Worm (Caenorhabditis elegans) whole organism, early embryonic: ENCODE data around the gene F34D10.4.
A peak's percentile ranks its signal among the peaks of the same experiment; 100 is the strongest.

Experiments
- B0310.2 ChIP-seq: sonication (generic microtip); optimal IDR thresholded peaks from 2 replicates; lab custom pipeline; 2016; ENCODE audit warnings: mild to moderate bottlenecking, missing genetic modification characterization, missing compliant biosample characterization
- F13C5.2 ChIP-seq: sonication (generic microtip); optimal IDR thresholded peaks from 2 replicates; lab custom pipeline; 2017; ENCODE audit warnings: mild to moderate bottlenecking, missing genetic modification characterization, inconsistent platforms, missing compliant biosample characterization
- aly-1 ChIP-seq: sonication (generic microtip); optimal IDR thresholded peaks from 2 replicates; lab custom pipeline; 2016; ENCODE audit warnings: missing genetic modification characterization, missing compliant biosample characterization
- ama-1 ChIP-seq: fragments of 150-350 bp; optimal IDR thresholded peaks from 2 replicates; lab custom pipeline; 2014
- ceh-13 ChIP-seq: fragments of 200-800 bp; sonication (Bioruptor generic); optimal IDR thresholded peaks from 2 replicates; lab custom pipeline; 2018; ENCODE audit warnings: mild to moderate bottlenecking, missing genetic modification characterization, missing compliant biosample characterization
- ceh-36 ChIP-seq: sonication (generic microtip); optimal IDR thresholded peaks from 2 replicates; lab custom pipeline; 2016; ENCODE audit warnings: missing genetic modification characterization, inconsistent platforms, missing compliant biosample characterization
- flt-1 ChIP-seq: fragments of 200-800 bp; sonication (Bioruptor generic); IDR thresholded peaks from 2 replicates; pipeline ENCODE4 v1.3.6; 2022; ENCODE audit warnings: missing genetic modification characterization, missing compliant biosample characterization
- hmbx-1 ChIP-seq: sonication (generic microtip); optimal IDR thresholded peaks from 2 replicates; lab custom pipeline; 2016; ENCODE audit warnings: mild to moderate bottlenecking, missing genetic modification characterization, missing compliant biosample characterization
- hmg-4 ChIP-seq: fragments of 200-800 bp; sonication (Bioruptor generic); optimal IDR thresholded peaks from 2 replicates; lab custom pipeline; 2018; ENCODE audit warnings: mild to moderate bottlenecking, missing genetic modification characterization, missing compliant biosample characterization
- hnd-1 ChIP-seq: sonication (generic microtip); optimal IDR thresholded peaks from 2 replicates; lab custom pipeline; 2016; ENCODE audit warnings: missing genetic modification characterization, missing compliant biosample characterization
- pes-1 ChIP-seq: fragments of 200-800 bp; sonication (Bioruptor generic); IDR thresholded peaks from 2 replicates; pipeline ENCODE4 v1.3.6; 2022; ENCODE audit warnings: missing genetic modification reagents, missing genetic modification characterization, missing compliant biosample characterization
- scrt-1 ChIP-seq: fragments of 200-800 bp; sonication (Bioruptor generic); IDR thresholded peaks from 2 replicates; pipeline ENCODE4 v1.3.6; 2022; ENCODE audit warnings: missing genetic modification characterization, missing compliant biosample characterization
- sea-1 ChIP-seq: fragments of 200-800 bp; sonication (Bioruptor generic); conservative IDR thresholded peaks from 2 replicates; pipeline ENCODE4 v1.3.6; 2022; ENCODE audit warnings: missing genetic modification characterization, missing compliant biosample characterization
- tbx-11 ChIP-seq: fragments of 200-800 bp; sonication (Bioruptor generic); IDR thresholded peaks from 2 replicates; pipeline ENCODE4 v1.3.6; 2022; ENCODE audit warnings: missing genetic modification characterization, missing compliant biosample characterization
- tbx-37 ChIP-seq: fragments of 200-800 bp; sonication (Bioruptor generic); conservative IDR thresholded peaks from 2 replicates; pipeline ENCODE4 v1.3.6; 2022; ENCODE audit warnings: missing genetic modification reagents, missing genetic modification characterization, missing compliant biosample characterization
- tra-4 ChIP-seq: sonication (generic microtip); optimal IDR thresholded peaks from 2 replicates; lab custom pipeline; 2017; ENCODE audit warnings: missing genetic modification characterization, missing compliant biosample characterization

The F34D10.4 gene

DNA sequence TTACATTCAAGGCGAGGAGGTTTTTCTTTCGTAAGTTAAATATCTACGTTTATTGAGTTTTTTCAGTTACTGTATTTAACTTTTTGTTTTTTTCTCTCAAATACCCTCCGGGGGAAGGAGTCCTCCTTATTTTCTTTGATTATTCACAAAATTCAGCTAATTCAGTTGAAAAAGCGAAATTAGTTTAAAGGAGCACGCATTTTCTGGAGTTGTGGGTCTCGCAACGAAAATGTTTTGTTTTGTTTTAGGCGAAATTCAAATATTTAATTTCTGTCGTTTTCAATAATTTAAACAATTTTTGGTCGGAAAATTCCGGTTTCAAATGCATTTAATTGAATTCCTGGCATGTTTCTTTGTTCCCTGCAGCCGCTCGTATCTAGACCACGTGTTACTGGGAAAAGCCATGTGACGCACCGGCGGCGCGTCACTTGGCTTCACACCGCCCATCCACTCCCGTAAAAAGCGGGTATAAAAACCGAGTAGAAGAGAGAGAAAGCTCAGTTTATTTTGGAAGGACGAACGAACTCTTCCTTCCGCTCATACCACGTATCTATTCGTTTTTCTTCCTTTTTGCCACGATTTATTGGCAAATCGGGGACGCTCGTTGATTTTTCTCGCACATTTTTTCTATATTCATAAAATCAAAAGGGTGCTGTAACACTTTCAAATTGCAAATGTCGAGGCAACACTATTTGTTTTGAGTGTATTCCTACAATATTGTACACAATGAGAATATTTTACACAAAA lies 720 bp upstream of the F34D10.4 start:
- TF ChIP-seq scrt-1 (GFP tag; lab: Robert Waterston, UW) (no peak), hmg-4 (GFP tag; lab: Kevin White, UChicago) (no peak), tra-4 (tag; lab: Kevin White, UChicago) (no peak), tbx-11 (GFP tag; lab: Robert Waterston, UW) (0 out of 2 replicates have a peak, but pooled peaks have one; percentile 24), hnd-1 (tag; lab: Kevin White, UChicago) (no peak), B0310.2 (tag; lab: Kevin White, UChicago) (no peak), hmbx-1 (tag; lab: Kevin White, UChicago) (no peak), sea-1 (GFP tag; lab: Robert Waterston, UW) (no peak)

DNA sequence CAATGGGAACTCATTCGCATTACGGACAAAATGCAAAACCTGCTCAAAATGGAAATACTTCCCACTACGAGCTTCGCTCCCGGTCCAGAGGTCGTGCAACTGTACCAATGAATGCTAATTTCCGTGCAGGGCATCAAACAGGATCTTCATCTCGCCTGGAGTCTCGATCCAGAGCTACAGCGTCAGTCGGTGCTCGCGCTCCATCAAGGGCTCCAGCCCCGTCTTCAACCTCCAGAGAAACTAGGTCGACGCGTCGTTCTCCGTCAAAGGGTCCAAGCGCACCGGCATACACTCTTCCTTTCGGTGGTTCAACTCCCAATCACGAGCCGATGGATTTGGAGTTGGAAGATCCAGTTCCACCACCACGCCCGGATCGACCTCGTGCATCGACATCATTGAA lies 1.3 kb downstream of the F34D10.4 start:
- no peak for TF ChIP-seq hmbx-1 (tag; lab: Kevin White, UChicago)
- no peak for TF ChIP-seq ceh-13 (GFP tag; lab: Kevin White, UChicago)
- no peak for TF ChIP-seq pes-1 (GFP tag; lab: Robert Waterston, UW)

- TF ChIP-seq flt-1 (no peak), ceh-13 (GFP tag; lab: Kevin White, UChicago) (no peak), F13C5.2 (no peak), aly-1 (tag; lab: Kevin White, UChicago) (no peak), hnd-1 (tag; lab: Kevin White, UChicago) (no peak), hmbx-1 (tag; lab: Kevin White, UChicago) (no peak), tra-4 (tag; lab: Kevin White, UChicago) (no peak), B0310.2 (tag; lab: Kevin White, UChicago) (no peak), tbx-11 (GFP tag; lab: Robert Waterston, UW) (no peak), ama-1 (lab: Kevin White, UChicago) (no peak)
Observed at ce11 chrIII:3738331-3738730, 1.9 kb downstream of the F34D10.4 start.

ce11 chrIII:3742090-3742489 lies 5.7 kb downstream of the F34D10.4 start:
- no peak for TF ChIP-seq tra-4 (tag; lab: Kevin White, UChicago)

ce11 chrIII:3743367-3743766 lies 7.0 kb downstream of the F34D10.4 start:
- TF ChIP-seq F13C5.2 (no peak), ama-1 (lab: Kevin White, UChicago) (no peak), ceh-13 (GFP tag; lab: Kevin White, UChicago) (no peak), pes-1 (GFP tag; lab: Robert Waterston, UW) (no peak), tbx-37 (GFP tag; lab: Robert Waterston, UW) (no peak), hnd-1 (tag; lab: Kevin White, UChicago) (no peak), B0310.2 (tag; lab: Kevin White, UChicago) (no peak), scrt-1 (GFP tag; lab: Robert Waterston, UW) (no peak), tra-4 (tag; lab: Kevin White, UChicago) (no peak), hmg-4 (GFP tag; lab: Kevin White, UChicago) (no peak), ceh-36 (no peak)

- TF ChIP-seq ama-1 (lab: Kevin White, UChicago), result no peak
Observed at ce11 chrIII:3745138-3745537, 8.7 kb downstream of the F34D10.4 start, which contains the start of gene lin-48. Gene lin-48, plus strand, starts transcription at chrIII:3745438.

ce11 chrIII:3759312-3759711 lies 22.9 kb downstream of the F34D10.4 start, which contains the start of gene arcp-1:
Gene arcp-1, minus strand, starts transcription at chrIII:3759412.
- no peak for TF ChIP-seq B0310.2 (tag; lab: Kevin White, UChicago)
- TF ChIP-seq ceh-36, result no peak
- TF ChIP-seq tbx-11 (GFP tag; lab: Robert Waterston, UW), result no peak
- TF ChIP-seq flt-1, result no peak
- no peak for TF ChIP-seq hnd-1 (tag; lab: Kevin White, UChicago)
- no peak for TF ChIP-seq pes-1 (GFP tag; lab: Robert Waterston, UW)
- no peak for TF ChIP-seq aly-1 (tag; lab: Kevin White, UChicago)
- TF ChIP-seq F13C5.2, result no peak
- TF ChIP-seq ceh-13 (GFP tag; lab: Kevin White, UChicago), result no peak
- TF ChIP-seq sea-1 (GFP tag; lab: Robert Waterston, UW), result no peak
- no peak for TF ChIP-seq ama-1 (lab: Kevin White, UChicago)
- no peak for TF ChIP-seq scrt-1 (GFP tag; lab: Robert Waterston, UW)
- TF ChIP-seq tra-4 (tag; lab: Kevin White, UChicago), result no peak
- TF ChIP-seq hmbx-1 (tag; lab: Kevin White, UChicago), result no peak

- TF ChIP-seq tbx-37 (GFP tag; lab: Robert Waterston, UW) (no peak), flt-1 (no peak), scrt-1 (GFP tag; lab: Robert Waterston, UW) (no peak), B0310.2 (tag; lab: Kevin White, UChicago) (no peak), tra-4 (tag; lab: Kevin White, UChicago) (no peak), sea-1 (GFP tag; lab: Robert Waterston, UW) (no peak), hnd-1 (tag; lab: Kevin White, UChicago) (no peak), ceh-13 (GFP tag; lab: Kevin White, UChicago) (no peak), F13C5.2 (no peak), hmbx-1 (tag; lab: Kevin White, UChicago) (no peak)
Observed at ce11 chrIII:3764043-3764442, 27.6 kb downstream of the F34D10.4 start.
